Worm (Caenorhabditis elegans): ENCODE results near the gene F43D2.3.

ce11 chrV:14640071-14640470 is 8.4 kb downstream of the F43D2.3 start, which contains the start of gene F43D2.7:
- TF ChIP-seq fkh-10 (GFP tag; optimal IDR thresholded peaks at IDR 0.05): no peak
- TF ChIP-seq nhr-20 (tag; optimal IDR thresholded peaks at IDR 0.05): no peak
- TF ChIP-seq isw-1 (GFP tag; IDR thresholded peaks at IDR 0.05): no peak
- TF ChIP-seq rnt-1 (tag; optimal IDR thresholded peaks at IDR 0.05): no peak
- no peak for TF ChIP-seq xbp-1 (tag; optimal IDR thresholded peaks at IDR 0.05)
- TF ChIP-seq snu-23 (GFP tag; optimal IDR thresholded peaks at IDR 0.05): no peak
